Worm (Caenorhabditis elegans) whole organism, mixed stage, embryonic: ENCODE results near the gene rga-1.

Experiments used
- ces-1 ChIP-seq: fragments of 150-350 bp; optimal IDR thresholded peaks from 2 replicates; lab custom pipeline; 2014; ENCODE audit warnings: missing biosample characterization, missing genetic modification reagents, missing genetic modification characterization
- flh-1 ChIP-seq: fragments of 200-800 bp; sonication (Bioruptor generic); optimal IDR thresholded peaks from 2 replicates; lab custom pipeline; 2018; ENCODE audit warnings: mild to moderate bottlenecking, missing genetic modification characterization, moderate library complexity, missing compliant biosample characterization
- lin-13 ChIP-seq: fragments of 150-350 bp; optimal IDR thresholded peaks from 2 replicates; lab custom pipeline; 2014; ENCODE audit warnings: missing biosample characterization, missing genetic modification characterization
- mep-1 ChIP-seq: fragments of 150-350 bp; optimal IDR thresholded peaks from 2 replicates; lab custom pipeline; 2017; ENCODE audit warnings: missing biosample characterization, missing genetic modification reagents, missing genetic modification characterization, inconsistent platforms

DNA sequence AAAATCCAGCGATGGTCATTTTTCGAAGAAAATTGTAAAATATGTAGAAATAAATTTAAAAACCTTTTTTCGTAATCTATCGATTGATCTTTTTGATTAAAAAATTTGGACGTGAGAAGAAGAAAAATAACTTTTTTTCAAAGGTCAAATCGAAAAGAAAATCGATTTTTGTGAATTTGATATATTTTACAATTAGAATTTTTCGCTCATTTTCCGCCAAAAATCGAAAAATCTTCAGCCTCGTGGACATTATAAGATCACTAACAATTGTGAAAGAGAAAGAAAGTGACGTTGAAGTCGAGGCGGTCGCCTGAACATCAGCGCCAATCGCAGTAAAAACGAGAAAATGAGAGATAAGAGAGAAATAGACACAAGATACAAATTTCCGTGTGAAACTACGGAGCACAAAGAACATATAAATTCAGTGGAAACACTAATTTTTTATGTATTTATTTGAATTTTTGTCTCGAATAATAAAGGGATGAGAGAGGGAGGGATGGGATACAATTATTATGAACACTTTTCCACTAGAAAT is 4.9 kb downstream of the rga-1 start, which contains the start of gene cisd-1:
- TF ChIP-seq mep-1 (no peak), ces-1 (GFP tag; lab: Kevin White, UChicago) (no peak), lin-13 (tag; lab: Kevin White, UChicago) (no peak), flh-1 (GFP tag; lab: Kevin White, UChicago) (no peak)
